Worm (Caenorhabditis elegans) whole organism, young adult: ENCODE measurements around the gene rde-12.

Experiments
- F49E8.2 ChIP-seq: sonication (generic microtip); optimal IDR thresholded peaks from 3 replicates; lab custom pipeline; 2017; ENCODE audit warnings: missing genetic modification characterization, mild to moderate bottlenecking, missing compliant biosample characterization, antibody characterized with exemption, moderate library complexity; ENCODE audit not compliant: insufficient read depth
- cebp-1 ChIP-seq, 2 experiments: fragments of 200-800 bp in 1 of 2; sonication (Bioruptor generic) in 1 of 2; sonication (generic microtip) in 1 of 2; IDR thresholded peaks in 1 of 2; optimal IDR thresholded peaks in 1 of 2; 2 replicates each; pipeline versions ENCODE4 v1.3.6 to Lab custom; 2017 to 2022; ENCODE audit warnings: missing compliant biosample characterization in 2 of 2, missing genetic modification characterization in 2 of 2, mild to moderate bottlenecking in 1 of 2, missing genetic modification reagents in 1 of 2, moderate library complexity in 1 of 2
- lag-1 ChIP-seq: fragments of 200-800 bp; sonication (Bioruptor generic); IDR thresholded peaks from 2 replicates; pipeline ENCODE4 v1.3.6; 2022; ENCODE audit warnings: missing genetic modification reagents, missing genetic modification characterization, missing compliant biosample characterization
- mxl-1 ChIP-seq: sonication (generic microtip); optimal IDR thresholded peaks from 2 replicates; lab custom pipeline; 2016; ENCODE audit warnings: missing genetic modification characterization, missing compliant biosample characterization
- nhr-27 ChIP-seq: fragments of 200-800 bp; sonication (Bioruptor generic); optimal IDR thresholded peaks from 2 replicates; lab custom pipeline; 2018; ENCODE audit warnings: mild to moderate bottlenecking, missing genetic modification characterization, moderate library complexity, missing compliant biosample characterization
- sea-2 ChIP-seq: fragments of 200-800 bp; sonication (Bioruptor generic); IDR thresholded peaks from 2 replicates; pipeline ENCODE4 v1.3.6; 2022; ENCODE audit warnings: missing genetic modification characterization, missing compliant biosample characterization
- ztf-3 ChIP-seq: fragments of 200-800 bp; sonication (Bioruptor generic); optimal IDR thresholded peaks from 2 replicates; lab custom pipeline; 2018; ENCODE audit warnings: mild to moderate bottlenecking, missing genetic modification characterization, missing compliant biosample characterization

ce11 chrV:13665089-13665488 lies at the start of gene rde-12:
- TF ChIP-seq nhr-27 (tag; lab: Kevin White, UChicago) = no peak
- no peak for TF ChIP-seq cebp-1 (GFP tag; IDR thresholded peaks at IDR 0.05; lab: Robert Waterston, UW)
- TF ChIP-seq cebp-1 (tag; optimal IDR thresholded peaks at IDR 0.05; lab: Kevin White, UChicago) = peak; percentile 27
- TF ChIP-seq F49E8.2 (tag; lab: Kevin White, UChicago) = no peak
- TF ChIP-seq ztf-3 (GFP tag; lab: Kevin White, UChicago) = no peak
- TF ChIP-seq sea-2 (GFP tag; lab: Robert Waterston, UW) = no peak
- no peak for TF ChIP-seq lag-1 (GFP tag; lab: Robert Waterston, UW)
- TF ChIP-seq mxl-1 = no peak
